Worm (Caenorhabditis elegans): ENCODE results near the gene Y22D7AL.10.
A peak's percentile ranks its signal among the peaks of the same experiment; 100 is the strongest.

The Y22D7AL.10 gene

ce11 chrIII:1618915-1619314, at the start of gene Y22D7AL.10:
TSS of gene Y22D7AL.10 (minus strand) at chrIII:1618929.
- TF ChIP-seq nhr-237 (tag; optimal IDR thresholded peaks at IDR 0.05) (peak; percentile 93), lin-39 (tag; optimal IDR thresholded peaks at IDR 0.05) (peak; percentile 99), vab-15 (tag; optimal IDR thresholded peaks at IDR 0.05) (peak; percentile 85), tbx-2 (tag; optimal IDR thresholded peaks at IDR 0.05) (peak; percentile 99), nhr-76 (tag; optimal IDR thresholded peaks at IDR 0.05) (peak; percentile 100), nhr-84 (tag; optimal IDR thresholded peaks at IDR 0.05) (no peak), ztf-11 (tag; optimal IDR thresholded peaks at IDR 0.05) (peak; percentile 99 to 100), nhr-19 (GFP tag; conservative IDR thresholded peaks at IDR 0.05) (peak; percentile 99), unc-130 (tag; optimal IDR thresholded peaks at IDR 0.05) (peak; percentile 97), pag-3 (tag; optimal IDR thresholded peaks at IDR 0.05; ENCODE audit: borderline replicate concordance, insufficient read depth) (no peak), hpl-2 (GFP tag; optimal IDR thresholded peaks at IDR 0.05) (peak; percentile 97), alr-1 (tag; optimal IDR thresholded peaks at IDR 0.05; ENCODE audit: borderline replicate concordance) (no peak), mep-1 (tag; optimal IDR thresholded peaks at IDR 0.05) (peak; percentile 93), ztf-4 (tag; optimal IDR thresholded peaks at IDR 0.05) (peak; percentile 97), snpc-4 (tag; optimal IDR thresholded peaks at IDR 0.05) (peak; percentile 90), sup-37 (GFP tag; optimal IDR thresholded peaks at IDR 0.05) (peak; percentile 98), lin-35 (GFP tag; optimal IDR thresholded peaks at IDR 0.05) (peak; percentile 90 to 94), snu-23 (GFP tag; optimal IDR thresholded peaks at IDR 0.05) (peak; percentile 99), C16A3.4 (tag; optimal IDR thresholded peaks at IDR 0.05) (peak; percentile 97), unc-86 (tag; optimal IDR thresholded peaks at IDR 0.05) (peak; percentile 100), fkh-10 (GFP tag; optimal IDR thresholded peaks at IDR 0.05) (peak; percentile 97), efl-3 (GFP tag; optimal IDR thresholded peaks at IDR 0.05) (peak; percentile 97), F16B12.6 (tag; optimal IDR thresholded peaks at IDR 0.05) (peak; percentile 67), mdl-1 (tag; optimal IDR thresholded peaks at IDR 0.05) (peak in 1 of 2 experiments; percentile 92), ceh-8 (GFP tag; optimal IDR thresholded peaks at IDR 0.05) (peak; percentile 99), mab-9 (GFP tag; IDR thresholded peaks at IDR 0.05) (peak; percentile 99), grh-1 (GFP tag; IDR thresholded peaks at IDR 0.05) (peak; percentile 99), ceh-88 (GFP tag; IDR thresholded peaks at IDR 0.05) (peak; percentile 99), rnt-1 (tag; optimal IDR thresholded peaks at IDR 0.05) (peak; percentile 96), fkh-4 (tag; optimal IDR thresholded peaks at IDR 0.05; ENCODE audit: borderline replicate concordance) (peak; percentile 95), nhr-90 (tag; optimal IDR thresholded peaks at IDR 0.05; ENCODE audit: poor library complexity) (peak; percentile 99), ets-5 (GFP tag; IDR thresholded peaks at IDR 0.05) (no peak), lin-13 (GFP tag; optimal IDR thresholded peaks at IDR 0.05) (peak; percentile 99), ceh-90 (tag; optimal IDR thresholded peaks at IDR 0.05) (peak; percentile 73), aly-2 (tag; optimal IDR thresholded peaks at IDR 0.05) (peak; percentile 96), swsn-7 (tag; optimal IDR thresholded peaks at IDR 0.05) (peak; percentile 99), nhr-28 (tag; optimal IDR thresholded peaks at IDR 0.05) (peak; percentile 37), jun-1 (tag; optimal IDR thresholded peaks at IDR 0.05) (peak; percentile 98), fos-1 (tag; optimal IDR thresholded peaks at IDR 0.05) (peak; percentile 92), nhr-71 (tag; optimal IDR thresholded peaks at IDR 0.05) (peak; percentile 99), lir-3 (tag; optimal IDR thresholded peaks at IDR 0.05; ENCODE audit: poor library complexity) (peak; percentile 97), egl-13 (tag; optimal IDR thresholded peaks at IDR 0.05) (peak; percentile 99), pqm-1 (tag; optimal IDR thresholded peaks at IDR 0.05) (no peak), isw-1 (GFP tag; IDR thresholded peaks at IDR 0.05) (peak; percentile 100), mef-2 (tag; optimal IDR thresholded peaks at IDR 0.05) (peak; percentile 85), Y116A8C.19 (tag; optimal IDR thresholded peaks at IDR 0.05; ENCODE audit: borderline replicate concordance) (peak; percentile 31), blmp-1 (tag; optimal IDR thresholded peaks at IDR 0.05) (peak; percentile 82), ces-1 (GFP tag; optimal IDR thresholded peaks at IDR 0.05) (no peak), fkh-8 (tag; optimal IDR thresholded peaks at IDR 0.05) (peak; percentile 99), aha-1 (tag; optimal IDR thresholded peaks at IDR 0.05) (peak; percentile 95), zag-1 (tag; optimal IDR thresholded peaks at IDR 0.05) (peak; percentile 36), efl-1 (optimal IDR thresholded peaks at IDR 0.05) (peak; percentile 95), efl-1 (GFP tag; optimal IDR thresholded peaks at IDR 0.05 in 1 of 2) (peak; percentile 86 to 99)
